Worm (Caenorhabditis elegans): ENCODE data around the gene fil-2.

Gene fil-2

DNA sequence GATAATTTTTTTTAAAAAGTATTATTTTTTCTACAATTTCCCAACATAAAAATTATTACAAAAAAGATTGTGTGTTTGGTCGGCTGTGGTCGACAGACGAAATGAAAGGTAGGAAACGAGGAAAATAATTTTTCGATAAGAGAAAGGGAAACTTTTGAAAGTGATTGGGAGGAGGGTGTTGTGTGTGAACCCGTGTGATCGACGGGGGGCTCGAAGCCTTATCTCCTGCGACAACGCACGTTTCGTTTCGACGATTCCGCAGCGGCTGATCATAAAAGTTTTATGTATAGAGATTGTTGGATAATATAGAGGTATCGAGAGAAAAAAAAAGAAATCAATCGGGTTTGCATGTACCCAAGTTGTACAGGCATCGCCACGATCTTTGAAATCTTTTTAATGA, 35.6 kb upstream of the fil-2 start:
- TF ChIP-seq mel-28 (tag; optimal IDR thresholded peaks at IDR 0.05; ENCODE audit: borderline replicate concordance) (no peak), T26A5.8 (tag; optimal IDR thresholded peaks at IDR 0.05) (no peak), F39B2.1 (GFP tag; IDR thresholded peaks at IDR 0.05) (no peak), B0035.1 (tag; optimal IDR thresholded peaks at IDR 0.05) (no peak), ztf-28 (GFP tag; IDR thresholded peaks at IDR 0.05) (no peak), atf-7 (tag; optimal IDR thresholded peaks at IDR 0.05) (peak; percentile 46), attf-6 (GFP tag; IDR thresholded peaks at IDR 0.05) (no peak), lin-40 (tag; optimal IDR thresholded peaks at IDR 0.05) (peak; percentile 13), him-1 (tag; optimal IDR thresholded peaks at IDR 0.05) (no peak), F57C9.4 (tag; optimal IDR thresholded peaks at IDR 0.05) (no peak), unc-130 (GFP tag; optimal IDR thresholded peaks at IDR 0.05) (no peak), lsl-1 (GFP tag; optimal IDR thresholded peaks at IDR 0.05) (no peak), F22D6.2 (tag; optimal IDR thresholded peaks at IDR 0.05) (no peak), tbp1 (GFP tag; optimal IDR thresholded peaks at IDR 0.05) (peak; percentile 7), hlh-26 (GFP tag; conservative IDR thresholded peaks at IDR 0.05) (no peak), Y53F4B.3 (GFP tag; IDR thresholded peaks at IDR 0.05) (no peak), madf-10 (tag; optimal IDR thresholded peaks at IDR 0.05) (peak; percentile 46), ztf-22 (GFP tag; optimal IDR thresholded peaks at IDR 0.05) (peak; percentile 76), snpc-1.3 (tag; optimal IDR thresholded peaks at IDR 0.05; ENCODE audit: insufficient read depth) (no peak), ekl-4 (GFP tag; IDR thresholded peaks at IDR 0.05) (no peak), rpc-1 (optimal IDR thresholded peaks at IDR 0.05) (no peak), rpc-1 (tag; optimal IDR thresholded peaks at IDR 0.05) (no peak), lsy-27 (tag; optimal IDR thresholded peaks at IDR 0.05; ENCODE audit: borderline replicate concordance, insufficient read depth) (no peak), pha-4 (tag; optimal IDR thresholded peaks at IDR 0.05) (no peak), egl-44 (GFP tag; IDR thresholded peaks at IDR 0.05) (no peak), attf-5 (GFP tag; optimal IDR thresholded peaks at IDR 0.05) (no peak), lin-54 (GFP tag; optimal IDR thresholded peaks at IDR 0.05) (peak; percentile 17), hmg-1.2 (GFP tag; IDR thresholded peaks at IDR 0.05) (0 out of 2 replicates have a peak, but pooled peaks have one; percentile 7), Y95B8A.8 (GFP tag; IDR thresholded peaks at IDR 0.05) (no peak), nhr-80 (tag; optimal IDR thresholded peaks at IDR 0.05) (peak; percentile 93), tlf-1 (GFP tag; optimal IDR thresholded peaks at IDR 0.05) (no peak), ceh-100 (GFP tag; IDR thresholded peaks at IDR 0.05) (no peak), snpc-4 (GFP tag; optimal IDR thresholded peaks at IDR 0.05) (no peak), snpc-4 (tag; optimal IDR thresholded peaks at IDR 0.05) (peak in 1 of 4 experiments; percentile 2), D2030.7 (GFP tag; IDR thresholded peaks at IDR 0.05) (no peak), nfyb-1 (GFP tag; IDR thresholded peaks at IDR 0.05) (0 out of 2 replicates have a peak, but pooled peaks have one; percentile 55), attf-3 (GFP tag; conservative IDR thresholded peaks at IDR 0.05) (no peak), F37B4.10 (GFP tag; IDR thresholded peaks at IDR 0.05) (no peak), ceh-91 (GFP tag; IDR thresholded peaks at IDR 0.05) (no peak), chd-7 (tag; optimal IDR thresholded peaks at IDR 0.05) (peak; percentile 4), madf-3 (GFP tag; IDR thresholded peaks at IDR 0.05) (no peak), xnd-1 (tag; optimal IDR thresholded peaks at IDR 0.05) (no peak), zfh-2 (GFP tag; conservative IDR thresholded peaks at IDR 0.05) (0 out of 2 replicates have a peak, but pooled peaks have one; percentile 11), ama-1 (optimal IDR thresholded peaks at IDR 0.05) (no peak), ama-1 (GFP tag; optimal IDR thresholded peaks at IDR 0.05) (no peak), let-526 (GFP tag; IDR thresholded peaks at IDR 0.05) (no peak), cebp-1 (GFP tag; IDR thresholded peaks at IDR 0.05) (no peak), cebp-1 (tag; optimal IDR thresholded peaks at IDR 0.05) (peak; percentile 47), dpff-1 (tag; optimal IDR thresholded peaks at IDR 0.05) (no peak), bed-1 (GFP tag; IDR thresholded peaks at IDR 0.05) (no peak), dox-1 (GFP tag; IDR thresholded peaks at IDR 0.05) (peak; percentile 33; the same call in 1 of the 2 replicates)
